Fruit fly (Drosophila melanogaster) whole organism, prepupa: ENCODE data around the gene CG15403.

Source experiments
- CG10669 ChIP-seq: fragments of 200-800 bp; sonication (Bioruptor generic); optimal IDR thresholded peaks from 3 replicates; lab custom pipeline; 2018; ENCODE audit warnings: missing biosample characterization, mild to moderate bottlenecking, missing genetic modification characterization, moderate library complexity
- CG11762 ChIP-seq: fragments of 200-800 bp; sonication (Bioruptor generic); optimal IDR thresholded peaks from 3 replicates; lab custom pipeline; 2016; ENCODE audit warnings: missing biosample characterization, missing genetic modification characterization; ENCODE audit not compliant: insufficient read depth
- CG11902 ChIP-seq: fragments of 200-800 bp; sonication (Bioruptor generic); optimal IDR thresholded peaks from 3 replicates; lab custom pipeline; 2016; ENCODE audit warnings: missing biosample characterization, missing genetic modification characterization
- CG15336 ChIP-seq: fragments of 200-800 bp; sonication (Bioruptor generic); IDR thresholded peaks from 2 replicates; pipeline ENCODE4 v1.3.6; 2022; ENCODE audit warnings: missing biosample characterization, missing genetic modification characterization
- CG1621 ChIP-seq: fragments of 200-800 bp; sonication (Bioruptor generic); optimal IDR thresholded peaks from 3 replicates; lab custom pipeline; 2018; ENCODE audit warnings: missing biosample characterization, mild to moderate bottlenecking, missing genetic modification characterization
- CG16779 ChIP-seq: fragments of 200-800 bp; sonication (Bioruptor generic); optimal IDR thresholded peaks from 3 replicates; lab custom pipeline; 2017; ENCODE audit warnings: missing biosample characterization, mild to moderate bottlenecking, missing genetic modification characterization
- CG3032 ChIP-seq: fragments of 200-800 bp; optimal IDR thresholded peaks from 2 replicates; lab custom pipeline; 2019; ENCODE audit warnings: missing biosample characterization, mild to moderate bottlenecking, missing genetic modification characterization, moderate library complexity
- CG34406 ChIP-seq: fragments of 200-800 bp; sonication (Bioruptor generic); optimal IDR thresholded peaks from 3 replicates; lab custom pipeline; 2016; ENCODE audit warnings: missing biosample characterization, missing genetic modification characterization
- CG3919 ChIP-seq: fragments of 200-800 bp; sonication (Bioruptor generic); optimal IDR thresholded peaks from 3 replicates; lab custom pipeline; 2016; ENCODE audit warnings: missing biosample characterization, missing genetic modification characterization
- CG4318 ChIP-seq: fragments of 200-800 bp; sonication (Bioruptor generic); optimal IDR thresholded peaks from 3 replicates; lab custom pipeline; 2017; ENCODE audit warnings: missing biosample characterization, mild to moderate bottlenecking, missing genetic modification characterization
- CG6163 ChIP-seq: fragments of 200-800 bp; sonication (Bioruptor generic); IDR thresholded peaks from 3 replicates; pipeline ENCODE4 v1.3.6; 2022; ENCODE audit warnings: missing biosample characterization, missing genetic modification characterization
- CG6792 ChIP-seq: fragments of 200-800 bp; sonication (Bioruptor generic); optimal IDR thresholded peaks from 3 replicates; lab custom pipeline; 2016; ENCODE audit warnings: missing biosample characterization, missing genetic modification characterization
- CG6808 ChIP-seq: fragments of 200-800 bp; sonication (Bioruptor generic); optimal IDR thresholded peaks from 3 replicates; lab custom pipeline; 2017; ENCODE audit warnings: missing biosample characterization, missing genetic modification characterization, mild to moderate bottlenecking, moderate library complexity, missing genetic modification reagents
- CG7368 ChIP-seq: fragments of 200-800 bp; sonication (Bioruptor generic); optimal IDR thresholded peaks from 3 replicates; lab custom pipeline; 2016; ENCODE audit warnings: missing biosample characterization, missing genetic modification characterization
- CG8319 ChIP-seq: fragments of 200-800 bp; sonication (Bioruptor generic); optimal IDR thresholded peaks from 3 replicates; lab custom pipeline; 2016; ENCODE audit warnings: missing biosample characterization, missing genetic modification characterization
- CG8632 ChIP-seq: fragments of 200-800 bp; sonication (Bioruptor generic); optimal IDR thresholded peaks from 3 replicates; lab custom pipeline; 2016; ENCODE audit warnings: missing biosample characterization, missing genetic modification characterization
- Eip75B ChIP-seq: fragments of 200-800 bp; sonication (Bioruptor generic); optimal IDR thresholded peaks from 3 replicates; lab custom pipeline; 2016; ENCODE audit warnings: missing biosample characterization, missing genetic modification characterization
- Eip93F ChIP-seq: fragments of 200-800 bp; sonication (Bioruptor generic); optimal IDR thresholded peaks from 2 replicates; lab custom pipeline; 2016; ENCODE audit warnings: missing biosample characterization, mild to moderate bottlenecking, missing genetic modification characterization
- Ets21C ChIP-seq: fragments of 200-800 bp; sonication (Bioruptor generic); optimal IDR thresholded peaks from 3 replicates; lab custom pipeline; 2016; ENCODE audit warnings: missing biosample characterization, missing genetic modification characterization
- Ets96B ChIP-seq: fragments of 200-800 bp; optimal IDR thresholded peaks from 2 replicates; lab custom pipeline; 2019; ENCODE audit warnings: missing biosample characterization, mild to moderate bottlenecking, missing genetic modification characterization, moderate library complexity
- Hr38 ChIP-seq: sonication (Bioruptor generic); optimal IDR thresholded peaks from 2 replicates; lab custom pipeline; 2016; ENCODE audit warnings: missing biosample characterization, missing genetic modification characterization
- Hr4 ChIP-seq: fragments of 200-800 bp; sonication (Bioruptor generic); optimal IDR thresholded peaks from 3 replicates; lab custom pipeline; 2016; ENCODE audit warnings: missing biosample characterization, missing genetic modification characterization
- Met ChIP-seq: fragments of 200-800 bp; sonication (Bioruptor generic); optimal IDR thresholded peaks from 3 replicates; lab custom pipeline; 2016; ENCODE audit warnings: missing biosample characterization, missing genetic modification characterization
- Sox14 ChIP-seq: fragments of 200-800 bp; sonication (Bioruptor generic); optimal IDR thresholded peaks from 3 replicates; lab custom pipeline; 2016; ENCODE audit warnings: missing biosample characterization, missing genetic modification characterization
- cyc ChIP-seq: fragments of 200-800 bp; sonication (Bioruptor generic); optimal IDR thresholded peaks from 3 replicates; lab custom pipeline; 2016; ENCODE audit warnings: missing biosample characterization, missing genetic modification characterization
- dac ChIP-seq: fragments of 200-800 bp; sonication (Bioruptor generic); optimal IDR thresholded peaks from 2 replicates; lab custom pipeline; 2017; ENCODE audit warnings: missing biosample characterization, mild to moderate bottlenecking, missing genetic modification characterization
- eg ChIP-seq: fragments of 200-800 bp; sonication (Bioruptor generic); IDR thresholded peaks from 3 replicates; pipeline ENCODE4 v1.3.6; 2022; ENCODE audit warnings: missing biosample characterization, missing genetic modification characterization
- fd59A ChIP-seq: fragments of 200-800 bp; sonication (Bioruptor generic); optimal IDR thresholded peaks from 2 replicates; lab custom pipeline; 2017; ENCODE audit warnings: missing biosample characterization, mild to moderate bottlenecking, missing genetic modification characterization, missing genetic modification reagents
- fd85E ChIP-seq: fragments of 200-800 bp; sonication (Bioruptor generic); optimal IDR thresholded peaks from 3 replicates; lab custom pipeline; 2016; ENCODE audit warnings: missing biosample characterization, missing genetic modification characterization
- fkh ChIP-seq: fragments of 200-800 bp; sonication (Bioruptor generic); optimal IDR thresholded peaks from 3 replicates; lab custom pipeline; 2017; ENCODE audit warnings: missing biosample characterization, mild to moderate bottlenecking, missing genetic modification characterization, moderate library complexity
- lz ChIP-seq: fragments of 200-800 bp; sonication (Bioruptor generic); optimal IDR thresholded peaks from 3 replicates; lab custom pipeline; 2016; ENCODE audit warnings: missing biosample characterization, missing genetic modification characterization
- net ChIP-seq: fragments of 200-800 bp; sonication (Bioruptor generic); optimal IDR thresholded peaks from 3 replicates; lab custom pipeline; 2016; ENCODE audit warnings: missing biosample characterization, missing genetic modification characterization
- pdm3 ChIP-seq: fragments of 200-800 bp; sonication (Bioruptor generic); optimal IDR thresholded peaks from 3 replicates; lab custom pipeline; 2016; ENCODE audit warnings: missing biosample characterization, missing genetic modification characterization
- salr ChIP-seq, 2 experiments: fragments of 200-800 bp; sonication (Bioruptor generic); optimal IDR thresholded peaks; 3 replicates each; lab custom pipeline; 2016 to 2018; ENCODE audit warnings: missing biosample characterization in 2 of 2, missing genetic modification characterization in 2 of 2, mild to moderate bottlenecking in 1 of 2
- svp ChIP-seq: fragments of 200-800 bp; sonication (Bioruptor generic); peaks from one replicate; lab custom pipeline; 2016; ENCODE audit warnings: missing biosample characterization, missing genetic modification characterization
- topi ChIP-seq: fragments of 200-800 bp; sonication (Bioruptor generic); optimal IDR thresholded peaks from 3 replicates; lab custom pipeline; 2016; ENCODE audit warnings: missing biosample characterization, missing genetic modification characterization
- vri ChIP-seq: fragments of 200-800 bp; sonication (Bioruptor generic); optimal IDR thresholded peaks from 3 replicates; lab custom pipeline; 2016; ENCODE audit warnings: missing biosample characterization, mild to moderate bottlenecking, missing genetic modification characterization

The CG15403 gene

DNA sequence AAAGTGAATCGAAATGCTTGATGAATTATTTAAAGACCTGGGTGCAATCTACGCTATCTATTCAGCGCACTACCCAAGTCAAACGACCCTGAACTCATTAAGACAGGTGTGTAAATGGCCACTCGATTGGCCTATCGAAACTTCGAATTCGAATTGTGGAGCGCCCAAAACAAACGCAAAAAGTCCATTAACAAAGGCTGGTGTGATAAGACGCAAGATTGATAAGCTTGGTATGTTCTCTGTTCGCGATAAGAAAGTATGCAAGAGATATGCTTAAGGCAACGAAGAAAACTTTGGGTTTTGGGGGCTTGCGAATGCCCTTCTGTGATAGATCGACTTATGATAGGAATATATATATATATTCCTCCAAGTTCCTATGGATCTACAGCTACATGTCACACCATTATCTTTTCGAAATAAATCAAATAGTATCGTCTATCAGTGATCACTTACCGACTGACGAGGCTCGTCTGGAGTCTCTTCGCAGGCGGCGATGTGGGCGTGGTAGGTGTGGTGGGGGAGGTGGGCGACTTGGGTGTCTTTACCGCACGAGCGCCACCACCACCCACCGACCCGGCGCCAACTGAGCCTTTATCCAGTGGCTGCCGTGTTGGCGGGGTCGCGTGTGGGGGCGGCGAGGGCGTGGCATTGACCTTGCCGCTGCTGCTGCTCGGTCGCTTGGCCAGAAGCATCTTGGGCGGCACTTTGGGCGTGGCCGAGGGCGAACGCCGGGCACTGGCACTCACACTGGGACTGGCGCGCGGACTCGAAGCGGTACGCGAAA, 4.7 kb upstream of the CG15403 start:
- TF ChIP-seq svp (GFP tag; lab: Kevin White, UChicago) (peak; percentile 5), Hr4 (GFP tag; lab: Kevin White, UChicago) (no peak)
- TF ChIP-seq, all 60 proteins: peak for 1

dm6 chr2L:3124500-3124977, 3.9 kb upstream of the CG15403 start:
- TF ChIP-seq Ets96B (tag; lab: Kevin White, UChicago) (no peak), CG8319 (no peak), eg (GFP tag; lab: Robert Waterston, UW) (peak; percentile 38; the same call in 1 of the 3 replicates), topi (GFP tag; lab: Kevin White, UChicago) (peak; percentile 4), CG4318 (GFP tag; lab: Kevin White, UChicago) (no peak), CG1621 (tag; lab: Kevin White, UChicago) (no peak), net (no peak), Eip93F (GFP tag; lab: Kevin White, UChicago) (no peak), fd85E (GFP tag; lab: Kevin White, UChicago) (no peak), pdm3 (peak; percentile 1), svp (GFP tag; lab: Kevin White, UChicago) (peak; percentile 98), CG16779 (tag; lab: Kevin White, UChicago) (no peak), dac (GFP tag; lab: Kevin White, UChicago) (no peak), fkh (peak; percentile 26), Met (GFP tag; lab: Kevin White, UChicago) (no peak), CG3919 (GFP tag; lab: Kevin White, UChicago) (peak; percentile 29), CG6792 (GFP tag; lab: Kevin White, UChicago) (no peak), CG10669 (GFP tag; lab: Kevin White, UChicago) (peak; percentile 73), Ets21C (no peak), CG6163 (GFP tag; lab: Robert Waterston, UW) (0 out of 3 replicates have a peak, but pooled peaks have one; percentile 13), CG15336 (GFP tag; lab: Robert Waterston, UW) (peak; percentile 42; the same call in 1 of the 2 replicates), Eip75B (GFP tag; lab: Kevin White, UChicago) (peak; percentile 11), CG3032 (no peak), cyc (GFP tag; lab: Kevin White, UChicago) (no peak), Sox14 (GFP tag; lab: Kevin White, UChicago) (no peak), vri (no peak), CG34406 (GFP tag; lab: Kevin White, UChicago) (no peak)

dm6 chr2L:3127813-3128212, 622 bp upstream of the CG15403 start:
- TF ChIP-seq Eip75B (GFP tag; lab: Kevin White, UChicago) (no peak), CG8632 (GFP tag; lab: Kevin White, UChicago) (no peak), Hr38 (GFP tag; lab: Kevin White, UChicago) (no peak), CG11902 (no peak), CG6808 (GFP tag; lab: Kevin White, UChicago) (no peak), CG11762 (GFP tag; lab: Kevin White, UChicago) (no peak), CG10669 (GFP tag; lab: Kevin White, UChicago) (no peak), salr (GFP tag; optimal IDR thresholded peaks at IDR 0.05; lab: Kevin White, UChicago) (no peak), fd59A (GFP tag; lab: Kevin White, UChicago) (no peak), Hr4 (GFP tag; lab: Kevin White, UChicago) (no peak), eg (GFP tag; lab: Robert Waterston, UW) (no peak), CG1621 (tag; lab: Kevin White, UChicago) (no peak), dac (GFP tag; lab: Kevin White, UChicago) (no peak), CG7368 (no peak), lz (no peak)
